Worm (Caenorhabditis elegans) whole organism, L2 larva: Measurements from ENCODE around the gene col-72.
A peak's percentile ranks its signal among the peaks of the same experiment; 100 is the strongest.

ENCODE experiments used
- C34F6.9 ChIP-seq: fragments of 150-350 bp; optimal IDR thresholded peaks from 2 replicates; lab custom pipeline; 2014; ENCODE audit warnings: missing biosample characterization, missing genetic modification characterization
- F13H6.1 ChIP-seq: sonication (generic microtip); optimal IDR thresholded peaks from 2 replicates; lab custom pipeline; 2016; ENCODE audit warnings: missing genetic modification characterization, missing compliant biosample characterization
- R02D3.7 ChIP-seq: fragments of 150-350 bp; optimal IDR thresholded peaks from 2 replicates; lab custom pipeline; 2014; ENCODE audit warnings: missing biosample characterization, missing genetic modification characterization
- ZK546.5 ChIP-seq: sonication (generic microtip); optimal IDR thresholded peaks from 2 replicates; lab custom pipeline; 2017; ENCODE audit warnings: missing biosample characterization, missing genetic modification characterization
- alr-1 ChIP-seq: fragments of 150-350 bp; optimal IDR thresholded peaks from 2 replicates; lab custom pipeline; 2014; ENCODE audit warnings: missing biosample characterization, missing genetic modification characterization
- aly-2 ChIP-seq: fragments of 150-350 bp; optimal IDR thresholded peaks from 2 replicates; lab custom pipeline; 2014; ENCODE audit warnings: missing biosample characterization, missing genetic modification characterization
- ama-1 ChIP-seq: fragments of 150-350 bp; optimal IDR thresholded peaks from 2 replicates; lab custom pipeline; 2018; ENCODE audit warnings: inconsistent platforms
- blmp-1 ChIP-seq: sonication (generic microtip); optimal IDR thresholded peaks from 2 replicates; lab custom pipeline; 2017; ENCODE audit warnings: missing genetic modification characterization, mild to moderate bottlenecking, missing compliant biosample characterization, antibody characterized with exemption, moderate library complexity; ENCODE audit not compliant: insufficient read depth
- ceh-82 ChIP-seq: fragments of 150-350 bp; optimal IDR thresholded peaks from 2 replicates; lab custom pipeline; 2014; ENCODE audit warnings: missing biosample characterization, missing genetic modification characterization
- crh-2 ChIP-seq: sonication (generic microtip); optimal IDR thresholded peaks from 2 replicates; lab custom pipeline; 2017; ENCODE audit warnings: missing biosample characterization, missing genetic modification characterization
- dmd-4 ChIP-seq: sonication (generic microtip); optimal IDR thresholded peaks from 2 replicates; lab custom pipeline; 2017; ENCODE audit warnings: missing biosample characterization, missing genetic modification characterization
- egl-27 ChIP-seq: sonication (generic microtip); optimal IDR thresholded peaks from 3 replicates; lab custom pipeline; 2017; ENCODE audit warnings: missing biosample characterization, missing genetic modification reagents, missing genetic modification characterization
- elt-1 ChIP-seq: fragments of 150-350 bp; optimal IDR thresholded peaks from 2 replicates; lab custom pipeline; 2014; ENCODE audit warnings: missing biosample characterization, missing genetic modification characterization
- elt-3 ChIP-seq: sonication (generic microtip); optimal IDR thresholded peaks from 2 replicates; lab custom pipeline; 2017; ENCODE audit warnings: missing biosample characterization, missing genetic modification characterization
- fos-1 ChIP-seq: fragments of 150-350 bp; optimal IDR thresholded peaks from 2 replicates; lab custom pipeline; 2014; ENCODE audit warnings: missing biosample characterization, missing genetic modification characterization
- lin-11 ChIP-seq: fragments of 150-350 bp; sonication (generic microtip); optimal IDR thresholded peaks from 2 replicates; lab custom pipeline; 2014; ENCODE audit warnings: missing biosample characterization, missing genetic modification characterization, inconsistent platforms, mixed read lengths
- lin-13 ChIP-seq: fragments of 150-350 bp; optimal IDR thresholded peaks from 2 replicates; lab custom pipeline; 2014; ENCODE audit warnings: missing biosample characterization, missing genetic modification reagents, missing genetic modification characterization
- lsy-2 ChIP-seq, 2 experiments: fragments of 150-350 bp in 1 of 2; sonication (generic microtip) in 1 of 2; optimal IDR thresholded peaks; 2 replicates each; lab custom pipeline; 2014 to 2017; ENCODE audit warnings: missing biosample characterization in 2 of 2, missing genetic modification characterization in 2 of 2
- mab-5 ChIP-seq: fragments of 150-350 bp; optimal IDR thresholded peaks from 2 replicates; lab custom pipeline; 2014; ENCODE audit warnings: missing biosample characterization, missing genetic modification characterization
- mbf-1 ChIP-seq: sonication (generic microtip); optimal IDR thresholded peaks from 2 replicates; lab custom pipeline; 2017; ENCODE audit warnings: missing biosample characterization, missing genetic modification characterization
- mdl-1 ChIP-seq, 2 experiments: fragments of 150-350 bp in 1 of 2; sonication (generic microtip) in 1 of 2; optimal IDR thresholded peaks; 2 replicates each; lab custom pipeline; 2017; ENCODE audit warnings: missing biosample characterization in 2 of 2, missing genetic modification characterization in 2 of 2
- nhr-10 ChIP-seq: sonication (generic microtip); optimal IDR thresholded peaks from 2 replicates; lab custom pipeline; 2017; ENCODE audit warnings: missing biosample characterization, missing genetic modification characterization
- nhr-11 ChIP-seq: fragments of 150-350 bp; optimal IDR thresholded peaks from 2 replicates; lab custom pipeline; 2014; ENCODE audit warnings: missing biosample characterization, missing genetic modification characterization
- nhr-12 ChIP-seq: fragments of 150-350 bp; optimal IDR thresholded peaks from 2 replicates; lab custom pipeline; 2014; ENCODE audit warnings: missing biosample characterization, missing genetic modification characterization
- nhr-129 ChIP-seq: fragments of 150-350 bp; optimal IDR thresholded peaks from 2 replicates; lab custom pipeline; 2014; ENCODE audit warnings: missing biosample characterization, missing genetic modification characterization
- nhr-21 ChIP-seq: fragments of 150-350 bp; optimal IDR thresholded peaks from 2 replicates; lab custom pipeline; 2014; ENCODE audit warnings: missing biosample characterization, missing genetic modification characterization
- nhr-23 ChIP-seq: fragments of 150-350 bp; optimal IDR thresholded peaks from 2 replicates; lab custom pipeline; 2014; ENCODE audit warnings: missing biosample characterization, missing genetic modification reagents, missing genetic modification characterization
- nhr-237 ChIP-seq: fragments of 150-350 bp; optimal IDR thresholded peaks from 2 replicates; lab custom pipeline; 2014; ENCODE audit warnings: missing biosample characterization, missing genetic modification characterization
- nhr-6 ChIP-seq: fragments of 150-350 bp; optimal IDR thresholded peaks from 2 replicates; lab custom pipeline; 2014; ENCODE audit warnings: missing biosample characterization, missing genetic modification characterization
- nhr-77 ChIP-seq: fragments of 150-350 bp; optimal IDR thresholded peaks from 2 replicates; lab custom pipeline; 2014; ENCODE audit warnings: missing biosample characterization, missing genetic modification characterization
- peb-1 ChIP-seq: fragments of 150-350 bp; optimal IDR thresholded peaks from 2 replicates; lab custom pipeline; 2014; ENCODE audit warnings: missing biosample characterization, missing genetic modification characterization
- sem-4 ChIP-seq: fragments of 150-350 bp; optimal IDR thresholded peaks from 2 replicates; lab custom pipeline; 2014; ENCODE audit warnings: missing biosample characterization, missing genetic modification reagents, missing genetic modification characterization
- skn-1 ChIP-seq: sonication (generic microtip); optimal IDR thresholded peaks from 2 replicates; lab custom pipeline; 2017; ENCODE audit warnings: missing biosample characterization, missing genetic modification characterization
- sma-3 ChIP-seq: sonication (generic microtip); optimal IDR thresholded peaks from 2 replicates; lab custom pipeline; 2016; ENCODE audit warnings: missing genetic modification reagents, missing genetic modification characterization, missing compliant biosample characterization
- sma-9 ChIP-seq, 2 experiments: fragments of 150-350 bp in 1 of 2; sonication (generic microtip) in 1 of 2; optimal IDR thresholded peaks; 2 replicates each; lab custom pipeline; 2014 to 2016; ENCODE audit warnings: missing genetic modification characterization in 2 of 2, mild to moderate bottlenecking in 1 of 2, missing biosample characterization in 1 of 2, missing compliant biosample characterization in 1 of 2, missing genetic modification reagents in 1 of 2, moderate library complexity in 1 of 2
- snpc-4 ChIP-seq: fragments of 150-350 bp; optimal IDR thresholded peaks from 2 replicates; lab custom pipeline; 2014; ENCODE audit warnings: missing biosample characterization, missing genetic modification characterization
- unc-39 ChIP-seq: fragments of 150-350 bp; optimal IDR thresholded peaks from 2 replicates; lab custom pipeline; 2014; ENCODE audit warnings: missing biosample characterization, missing genetic modification characterization
- unc-55 ChIP-seq: fragments of 150-350 bp; sonication (generic microtip); optimal IDR thresholded peaks from 3 replicates; lab custom pipeline; 2014; ENCODE audit warnings: missing biosample characterization, missing genetic modification reagents, missing genetic modification characterization
- unc-62 ChIP-seq: fragments of 150-350 bp; optimal IDR thresholded peaks from 2 replicates; lab custom pipeline; 2014; ENCODE audit warnings: missing biosample characterization, missing genetic modification reagents, missing genetic modification characterization
- zag-1 ChIP-seq: fragments of 150-350 bp; optimal IDR thresholded peaks from 2 replicates; lab custom pipeline; 2014; ENCODE audit warnings: missing biosample characterization, missing genetic modification characterization
- ztf-4 ChIP-seq: fragments of 150-350 bp; optimal IDR thresholded peaks from 2 replicates; lab custom pipeline; 2014; ENCODE audit warnings: missing biosample characterization, missing genetic modification characterization

Gene col-72

DNA sequence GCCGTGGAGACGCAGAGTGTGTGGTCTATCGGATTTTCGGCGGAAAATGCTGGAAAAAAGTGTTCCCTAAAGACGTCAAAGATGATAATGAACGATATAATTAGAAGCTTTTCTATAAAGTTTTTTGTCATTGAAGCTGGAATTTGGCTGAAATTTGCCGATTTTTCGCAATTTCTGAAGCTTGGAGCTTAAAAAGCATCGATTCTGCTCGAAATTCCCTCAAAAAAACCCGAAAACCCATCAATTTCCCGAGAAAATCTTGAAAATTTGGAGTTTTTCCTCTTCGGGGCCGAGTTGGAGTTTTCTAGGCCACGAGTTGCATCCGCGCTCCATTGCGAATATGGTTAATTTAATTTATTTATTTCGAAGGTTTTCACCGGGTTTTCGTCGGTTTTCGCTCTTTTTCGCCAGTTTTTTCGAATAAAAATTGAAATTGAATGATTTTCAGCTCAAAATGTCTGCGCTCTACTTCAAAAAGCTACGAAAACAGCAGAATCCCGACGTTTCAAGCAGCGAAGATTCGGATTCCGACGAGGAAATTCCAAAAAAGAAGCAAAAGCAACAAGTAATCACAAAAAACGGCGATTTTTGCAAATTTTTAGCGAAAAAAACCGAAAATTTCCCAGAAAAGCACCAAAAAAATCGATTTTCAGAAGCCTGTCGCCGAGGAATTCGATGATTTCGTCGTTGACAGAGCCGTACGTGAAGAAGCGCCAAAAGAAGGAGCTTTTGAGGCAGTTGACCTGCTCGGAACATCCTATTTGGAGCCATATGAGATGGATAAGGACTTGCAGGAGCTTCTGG is 21.3 kb downstream of the col-72 start, which contains the start of the genes col-71 and Y49F6B.2 (continued):
- TF ChIP-seq nhr-10 (tag; lab: Kevin White, UChicago) (no peak), unc-62 (GFP tag; lab: Kevin White, UChicago) (no peak), R02D3.7 (tag; lab: Kevin White, UChicago) (peak; percentile 19), snpc-4 (tag; lab: Kevin White, UChicago) (peak; percentile 23), crh-2 (tag; lab: Kevin White, UChicago) (peak; percentile 73), mab-5 (peak; percentile 51), zag-1 (tag; lab: Kevin White, UChicago) (peak; percentile 33), ztf-4 (tag; lab: Kevin White, UChicago) (no peak), ZK546.5 (tag; lab: Kevin White, UChicago) (no peak), sma-9 (GFP tag; optimal IDR thresholded peaks at IDR 0.05; lab: Kevin White, UChicago) (no peak), sma-9 (tag; optimal IDR thresholded peaks at IDR 0.05; lab: Kevin White, UChicago) (no peak), lin-13 (GFP tag; lab: Kevin White, UChicago) (peak; percentile 78), peb-1 (no peak), elt-3 (no peak), mdl-1 (tag; optimal IDR thresholded peaks at IDR 0.05; lab: Kevin White, UChicago) (no peak), dmd-4 (tag; lab: Kevin White, UChicago) (no peak), sma-3 (GFP tag; lab: Kevin White, UChicago) (peak; percentile 77), elt-1 (no peak), egl-27 (tag; lab: Kevin White, UChicago) (no peak), nhr-23 (tag; lab: Kevin White, UChicago) (no peak), skn-1 (tag; lab: Kevin White, UChicago) (no peak), sem-4 (tag; lab: Kevin White, UChicago) (peak; percentile 47), unc-39 (no peak), nhr-237 (no peak), ceh-82 (tag; lab: Kevin White, UChicago) (no peak), lsy-2 (tag; optimal IDR thresholded peaks at IDR 0.05; lab: Kevin White, UChicago) (peak; percentile 84 to 88), nhr-6 (tag; lab: Kevin White, UChicago) (peak; percentile 46), nhr-21 (peak; percentile 36), alr-1 (tag; lab: Kevin White, UChicago) (no peak), lin-11 (peak; percentile 12)

DNA sequence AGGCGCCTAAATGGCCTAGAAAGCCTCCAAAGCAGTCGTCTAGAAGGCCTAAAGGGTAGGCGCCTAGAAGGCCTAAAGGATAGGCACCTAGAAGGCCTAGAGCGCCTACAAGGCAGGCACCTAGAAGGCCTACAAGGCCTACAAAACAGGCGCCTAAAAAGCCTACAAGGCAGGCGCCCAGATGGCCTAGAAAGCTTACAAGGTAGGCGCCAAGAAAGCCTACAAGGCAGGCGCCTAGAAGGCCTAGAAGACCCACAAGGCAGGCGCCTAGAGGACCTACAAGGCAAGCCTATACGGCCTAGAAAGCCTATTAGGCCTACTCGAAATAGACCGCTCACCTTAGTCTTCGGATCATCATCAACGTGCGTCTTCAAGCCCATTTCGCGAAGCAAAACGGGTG is 22.0 kb downstream of the col-72 start:
- TF ChIP-seq nhr-21 (no peak), blmp-1 (tag; lab: Kevin White, UChicago) (no peak), nhr-12 (no peak), egl-27 (tag; lab: Kevin White, UChicago) (no peak), ZK546.5 (tag; lab: Kevin White, UChicago) (no peak), crh-2 (tag; lab: Kevin White, UChicago) (no peak), unc-62 (GFP tag; lab: Kevin White, UChicago) (no peak), sma-3 (GFP tag; lab: Kevin White, UChicago) (no peak), fos-1 (tag; lab: Kevin White, UChicago) (no peak), nhr-6 (tag; lab: Kevin White, UChicago) (no peak), alr-1 (tag; lab: Kevin White, UChicago) (no peak), mab-5 (no peak), C34F6.9 (tag; lab: Kevin White, UChicago) (no peak), sem-4 (tag; lab: Kevin White, UChicago) (no peak), nhr-77 (no peak), lin-13 (GFP tag; lab: Kevin White, UChicago) (no peak)

DNA sequence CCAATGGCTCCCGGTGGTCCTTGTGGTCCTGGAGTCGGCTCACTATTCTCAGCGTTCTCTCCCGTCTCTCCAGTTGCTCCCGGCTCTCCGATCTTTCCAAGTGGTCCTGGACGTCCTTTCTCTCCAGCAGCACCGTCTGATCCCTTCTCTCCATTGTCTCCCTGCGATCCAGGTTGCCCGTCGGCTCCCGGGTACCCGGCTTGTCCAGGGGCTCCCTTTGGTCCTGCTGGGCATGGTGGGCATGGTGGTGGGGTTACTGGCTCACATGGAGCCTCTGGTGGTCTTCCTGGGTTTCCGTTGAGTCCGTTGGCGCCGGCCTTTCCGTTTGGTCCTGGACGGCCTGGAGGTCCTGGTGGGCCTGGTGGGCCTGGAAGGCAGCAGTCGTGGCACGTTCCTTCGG is 23.6 kb downstream of the col-72 start:
- TF ChIP-seq nhr-11 (tag; lab: Kevin White, UChicago) = no peak
- no peak for TF ChIP-seq aly-2 (tag; lab: Kevin White, UChicago)
- TF ChIP-seq sma-3 (GFP tag; lab: Kevin White, UChicago) = no peak
- TF ChIP-seq ceh-82 (tag; lab: Kevin White, UChicago) = no peak
- TF ChIP-seq mbf-1 = no peak
- no peak for TF ChIP-seq nhr-129 (tag; lab: Kevin White, UChicago)
- no peak for TF ChIP-seq F13H6.1
- no peak for TF ChIP-seq lin-13 (GFP tag; lab: Kevin White, UChicago)
- TF ChIP-seq peb-1 = no peak
- TF ChIP-seq unc-55 (GFP tag; lab: Kevin White, UChicago) = no peak
- TF ChIP-seq lin-11 = no peak
- no peak for TF ChIP-seq ama-1 (lab: Kevin White, UChicago)
